Worm (Caenorhabditis elegans) whole organism, L1 larva: Measurements from ENCODE around the gene Y116A8C.463.

Source experiments
- lir-3 ChIP-seq: sonication (generic microtip); optimal IDR thresholded peaks from 2 replicates; lab custom pipeline; 2016; ENCODE audit warnings: mild to moderate bottlenecking, missing genetic modification characterization, moderate library complexity, missing compliant biosample characterization; ENCODE audit not compliant: poor library complexity
- tbx-2 ChIP-seq: sonication (generic microtip); optimal IDR thresholded peaks from 2 replicates; lab custom pipeline; 2016; ENCODE audit warnings: missing genetic modification characterization, missing compliant biosample characterization

DNA sequence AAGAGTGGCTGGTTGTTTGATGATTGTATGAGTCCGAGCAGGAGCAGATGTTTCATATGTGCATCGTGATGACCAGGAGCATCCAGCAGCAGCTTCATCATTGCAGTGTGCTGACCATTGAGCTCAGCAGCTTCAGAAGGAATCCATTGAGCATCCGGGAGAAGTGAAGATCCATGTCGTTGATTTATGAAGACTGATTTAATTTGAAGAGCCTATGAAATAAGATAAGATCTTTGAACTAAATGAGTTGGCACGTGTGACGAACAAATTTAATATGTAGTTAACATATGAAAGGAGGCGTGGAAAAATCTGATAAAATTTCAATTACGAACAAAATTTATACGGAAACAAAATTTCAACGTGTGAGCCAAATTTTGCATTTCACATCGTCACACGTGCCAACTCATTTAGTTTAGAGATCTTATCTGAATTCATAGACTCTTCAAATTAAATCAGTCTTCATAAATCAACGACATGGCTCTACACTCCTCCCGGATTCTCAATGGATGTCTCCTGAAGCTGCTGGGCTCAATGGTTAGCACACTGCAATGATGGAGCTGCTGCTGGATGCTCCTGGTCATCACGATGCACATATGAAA is 1.6 kb upstream of the Y116A8C.463 start, which contains the start of the genes Y116A8C.469 and Y116A8C.468:
- TF ChIP-seq lir-3 (tag; lab: Kevin White, UChicago) (no peak), tbx-2 (tag; lab: Kevin White, UChicago) (no peak)
